Worm (Caenorhabditis elegans) whole organism, young adult: ENCODE measurements around the gene npr-12.

Experiments used
- C06A6.2 ChIP-seq: fragments of 200-800 bp; sonication (Bioruptor generic); conservative IDR thresholded peaks from 2 replicates; pipeline ENCODE4 v1.3.6; 2022; ENCODE audit warnings: missing genetic modification characterization, missing compliant biosample characterization
- F33H1.4 ChIP-seq: fragments of 200-800 bp; sonication (Bioruptor generic); IDR thresholded peaks from 2 replicates; pipeline ENCODE4 v1.3.6; 2022; ENCODE audit warnings: missing genetic modification reagents, missing genetic modification characterization, missing compliant biosample characterization
- F49E8.2 ChIP-seq: sonication (generic microtip); optimal IDR thresholded peaks from 3 replicates; lab custom pipeline; 2017; ENCODE audit warnings: missing genetic modification characterization, mild to moderate bottlenecking, missing compliant biosample characterization, antibody characterized with exemption, moderate library complexity; ENCODE audit not compliant: insufficient read depth
- F57C9.4 ChIP-seq: sonication (generic microtip); optimal IDR thresholded peaks from 2 replicates; lab custom pipeline; 2017; ENCODE audit warnings: mild to moderate bottlenecking, missing genetic modification characterization, missing compliant biosample characterization
- Y53G8AR.9 ChIP-seq: fragments of 200-800 bp; sonication (Bioruptor generic); conservative IDR thresholded peaks from 2 replicates; pipeline ENCODE4 v1.3.6; 2022; ENCODE audit warnings: missing genetic modification reagents, missing genetic modification characterization, missing compliant biosample characterization
- Y95B8A.8 ChIP-seq: fragments of 200-800 bp; sonication (Bioruptor generic); IDR thresholded peaks from 2 replicates; pipeline ENCODE4 v1.3.6; 2022; ENCODE audit warnings: missing genetic modification reagents, missing genetic modification characterization, missing compliant biosample characterization
- akir-1 ChIP-seq: fragments of 200-800 bp; sonication (Bioruptor generic); optimal IDR thresholded peaks from 2 replicates; lab custom pipeline; 2018; ENCODE audit warnings: mild to moderate bottlenecking, missing genetic modification characterization, moderate library complexity, missing compliant biosample characterization
- attf-5 ChIP-seq: fragments of 200-800 bp; sonication (Bioruptor generic); optimal IDR thresholded peaks from 2 replicates; lab custom pipeline; 2018; ENCODE audit warnings: mild to moderate bottlenecking, missing genetic modification characterization, missing compliant biosample characterization
- attf-6 ChIP-seq: fragments of 200-800 bp; sonication (Bioruptor generic); IDR thresholded peaks from 2 replicates; pipeline ENCODE4 v1.3.6; 2022; ENCODE audit warnings: missing genetic modification reagents, missing genetic modification characterization, missing compliant biosample characterization
- cebp-1 ChIP-seq, 2 experiments: fragments of 200-800 bp in 1 of 2; sonication (Bioruptor generic) in 1 of 2; sonication (generic microtip) in 1 of 2; IDR thresholded peaks in 1 of 2; optimal IDR thresholded peaks in 1 of 2; 2 replicates each; pipeline versions ENCODE4 v1.3.6 to Lab custom; 2017 to 2022; ENCODE audit warnings: missing compliant biosample characterization in 2 of 2, missing genetic modification characterization in 2 of 2, mild to moderate bottlenecking in 1 of 2, missing genetic modification reagents in 1 of 2, moderate library complexity in 1 of 2
- ceh-40 ChIP-seq: fragments of 200-800 bp; sonication (Bioruptor generic); IDR thresholded peaks from 2 replicates; pipeline ENCODE4 v1.3.6; 2022; ENCODE audit warnings: missing genetic modification characterization, missing compliant biosample characterization
- dpl-1 ChIP-seq: fragments of 150-350 bp; optimal IDR thresholded peaks from 2 replicates; lab custom pipeline; 2014; ENCODE audit warnings: missing biosample characterization, missing genetic modification reagents, missing genetic modification characterization
- efl-1 ChIP-seq: fragments of 150-350 bp; optimal IDR thresholded peaks from 2 replicates; lab custom pipeline; 2014; ENCODE audit warnings: missing biosample characterization, missing genetic modification reagents, missing genetic modification characterization
- egl-44 ChIP-seq: fragments of 200-800 bp; sonication (Bioruptor generic); IDR thresholded peaks from 2 replicates; pipeline ENCODE4 v1.3.6; 2022; ENCODE audit warnings: missing genetic modification reagents, missing genetic modification characterization, missing compliant biosample characterization
- egrh-3 ChIP-seq: fragments of 200-800 bp; sonication (Bioruptor generic); IDR thresholded peaks from 2 replicates; pipeline ENCODE4 v1.3.6; 2022; ENCODE audit warnings: missing genetic modification reagents, missing genetic modification characterization, missing compliant biosample characterization
- fkh-3 ChIP-seq: sonication (generic microtip); optimal IDR thresholded peaks from 2 replicates; lab custom pipeline; 2016; ENCODE audit warnings: mild to moderate bottlenecking, missing genetic modification characterization, missing compliant biosample characterization
- hlh-12 ChIP-seq: sonication (generic microtip); optimal IDR thresholded peaks from 2 replicates; lab custom pipeline; 2016; ENCODE audit warnings: missing genetic modification characterization, missing compliant biosample characterization
- hmg-20 ChIP-seq: fragments of 200-800 bp; sonication (Bioruptor generic); IDR thresholded peaks from 2 replicates; pipeline ENCODE4 v1.3.6; 2022; ENCODE audit warnings: missing genetic modification reagents, missing genetic modification characterization, missing compliant biosample characterization
- lag-1 ChIP-seq: fragments of 200-800 bp; sonication (Bioruptor generic); IDR thresholded peaks from 2 replicates; pipeline ENCODE4 v1.3.6; 2022; ENCODE audit warnings: missing genetic modification reagents, missing genetic modification characterization, missing compliant biosample characterization
- lin-40 ChIP-seq: sonication (generic microtip); optimal IDR thresholded peaks from 2 replicates; lab custom pipeline; 2016; ENCODE audit warnings: missing genetic modification characterization, mild to moderate bottlenecking, missing compliant biosample characterization, missing genotype, missing genetic modification reagents
- madf-10 ChIP-seq: sonication (generic microtip); optimal IDR thresholded peaks from 2 replicates; lab custom pipeline; 2016; ENCODE audit warnings: mild to moderate bottlenecking, missing genetic modification characterization, missing compliant biosample characterization
- madf-3 ChIP-seq: fragments of 200-800 bp; sonication (Bioruptor generic); IDR thresholded peaks from 2 replicates; pipeline ENCODE4 v1.3.6; 2022; ENCODE audit warnings: missing genetic modification reagents, missing genetic modification characterization, missing compliant biosample characterization
- madf-6 ChIP-seq: fragments of 200-800 bp; sonication (Bioruptor generic); IDR thresholded peaks from 2 replicates; pipeline ENCODE4 v1.3.6; 2022; ENCODE audit warnings: missing genetic modification reagents, missing genetic modification characterization, missing compliant biosample characterization
- mel-28 ChIP-seq: sonication (generic microtip); optimal IDR thresholded peaks from 2 replicates; lab custom pipeline; 2016; ENCODE audit warnings: borderline replicate concordance, mild to moderate bottlenecking, missing genetic modification characterization, missing compliant biosample characterization
- mxl-1 ChIP-seq: sonication (generic microtip); optimal IDR thresholded peaks from 2 replicates; lab custom pipeline; 2016; ENCODE audit warnings: missing genetic modification characterization, missing compliant biosample characterization
- nfya-1 ChIP-seq: sonication (generic microtip); optimal IDR thresholded peaks from 2 replicates; lab custom pipeline; 2017; ENCODE audit warnings: antibody characterized with exemption, missing compliant biosample characterization, missing genetic modification characterization, borderline replicate concordance; ENCODE audit not compliant: insufficient read depth
- nhr-80 ChIP-seq: sonication (generic microtip); optimal IDR thresholded peaks from 2 replicates; lab custom pipeline; 2016; ENCODE audit warnings: missing genetic modification characterization, missing compliant biosample characterization
- pbrm-1 ChIP-seq: fragments of 200-800 bp; sonication (Bioruptor generic); IDR thresholded peaks from 2 replicates; pipeline ENCODE4 v1.3.6; 2022; ENCODE audit warnings: missing genetic modification reagents, missing genetic modification characterization, missing compliant biosample characterization
- snpc-1.1 ChIP-seq: sonication (generic microtip); optimal IDR thresholded peaks from 2 replicates; lab custom pipeline; 2017; ENCODE audit warnings: missing genetic modification characterization, mild to moderate bottlenecking, missing compliant biosample characterization, antibody characterized with exemption, moderate library complexity, missing genotype, missing genetic modification reagents; ENCODE audit not compliant: insufficient read depth
- snpc-3.4 ChIP-seq: sonication (generic microtip); optimal IDR thresholded peaks from 2 replicates; lab custom pipeline; 2017; ENCODE audit warnings: missing genetic modification characterization, mild to moderate bottlenecking, missing compliant biosample characterization, antibody characterized with exemption, moderate library complexity, missing genotype, missing genetic modification reagents
- snpc-4 ChIP-seq, 5 experiments: fragments of 150-350 bp in 1 of 5; sonication (generic microtip) in 4 of 5; optimal IDR thresholded peaks; 2 replicates each; lab custom pipeline; 2014 to 2018; ENCODE audit warnings: missing genetic modification characterization in 5 of 5, missing biosample characterization in 3 of 5, antibody characterized with exemption in 2 of 5, mild to moderate bottlenecking in 2 of 5, missing compliant biosample characterization in 2 of 5, missing genotype in 2 of 5, moderate library complexity in 2 of 5, missing genetic modification reagents in 1 of 5
- unc-62 ChIP-seq: fragments of 150-350 bp; optimal IDR thresholded peaks from 2 replicates; lab custom pipeline; 2014; ENCODE audit warnings: missing biosample characterization, missing genetic modification reagents, missing genetic modification characterization

The npr-12 gene

DNA sequence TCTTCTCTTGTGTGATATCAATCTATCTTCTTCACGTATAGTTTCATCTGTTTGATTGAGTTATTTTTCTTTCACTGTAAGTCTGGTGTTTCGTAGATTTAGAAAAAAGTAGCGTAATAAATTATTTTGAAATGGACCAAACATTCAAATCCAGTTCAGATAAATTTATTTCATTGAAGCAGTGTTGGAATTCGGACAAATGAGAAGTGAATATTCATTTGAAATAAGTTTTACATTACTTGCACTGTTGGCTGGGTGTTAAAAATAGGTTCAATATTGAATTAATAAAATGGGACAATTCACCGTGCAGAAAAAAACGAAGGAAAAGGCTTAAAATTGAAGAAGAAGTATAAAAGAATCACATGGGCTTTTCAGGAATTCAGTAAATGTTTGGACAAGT lies 41.2 kb upstream of the npr-12 start:
- TF ChIP-seq attf-5 (no peak), hlh-12 (tag; lab: Kevin White, UChicago) (no peak), F33H1.4 (GFP tag; lab: Robert Waterston, UW) (peak; percentile 16; the same call in 1 of the 2 replicates), F49E8.2 (tag; lab: Kevin White, UChicago) (peak; percentile 44), snpc-4 (GFP tag; optimal IDR thresholded peaks at IDR 0.05; lab: Kevin White, UChicago) (no peak), snpc-4 (tag; optimal IDR thresholded peaks at IDR 0.05; lab: Kevin White, UChicago) (peak in 1 of 4 experiments; percentile 39), snpc-1.1 (tag; lab: Kevin White, UChicago) (no peak), snpc-3.4 (tag; lab: Kevin White, UChicago) (peak; percentile 61), C06A6.2 (GFP tag; lab: Robert Waterston, UW) (no peak), attf-6 (GFP tag; lab: Robert Waterston, UW) (0 out of 2 replicates have a peak, but pooled peaks have one; percentile 35), madf-6 (peak; percentile 43; the same call in 1 of the 2 replicates), egl-44 (GFP tag; lab: Robert Waterston, UW) (0 out of 2 replicates have a peak, but pooled peaks have one; percentile 13)

DNA sequence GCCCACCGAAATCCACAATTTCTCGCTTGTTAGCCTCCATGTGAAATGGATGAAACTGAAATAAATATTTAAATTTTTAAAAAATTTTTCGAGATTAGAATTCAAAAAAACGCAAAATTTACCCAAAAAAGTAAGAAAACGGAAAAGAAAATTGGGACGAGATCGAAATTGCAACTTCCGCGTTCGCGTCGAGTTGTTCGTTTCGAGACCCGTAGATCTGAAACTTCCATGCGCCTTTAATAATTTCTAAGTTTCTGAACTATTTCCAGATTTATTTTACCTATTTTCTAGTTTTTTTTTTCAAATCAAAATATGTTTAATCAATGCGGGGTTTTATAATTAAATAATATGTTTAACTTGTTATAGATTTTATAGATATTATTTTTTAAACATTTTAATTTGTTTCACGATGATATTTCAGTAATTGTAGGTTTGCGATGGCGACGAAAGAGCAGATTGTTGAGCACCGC lies 39.7 kb upstream of the npr-12 start, which contains the start of the genes pgl-1 and him-3:
TSS of gene pgl-1 (minus strand) at position 230 of the 470 bp plus-strand sequence.
TSS of gene him-3 (plus strand) at position 420 of the 470 bp plus-strand sequence.
- no peak for TF ChIP-seq lag-1 (GFP tag; lab: Robert Waterston, UW)
- TF ChIP-seq mel-28, result no peak
- no peak for TF ChIP-seq unc-62 (GFP tag; lab: Kevin White, UChicago)
- no peak for TF ChIP-seq nfya-1 (tag; lab: Kevin White, UChicago)
- no peak for TF ChIP-seq akir-1 (GFP tag; lab: Kevin White, UChicago)
- TF ChIP-seq madf-10 (tag; lab: Kevin White, UChicago), result no peak
- TF ChIP-seq lin-40 (tag; lab: Kevin White, UChicago), result no peak
- TF ChIP-seq egrh-3, result no peak
- TF ChIP-seq pbrm-1 (GFP tag; lab: Robert Waterston, UW), result no peak
- TF ChIP-seq fkh-3, result no peak
- TF ChIP-seq F57C9.4 (tag; lab: Kevin White, UChicago), result no peak
- TF ChIP-seq efl-1 (GFP tag; lab: Kevin White, UChicago), result peak; percentile 56
- no peak for TF ChIP-seq snpc-4 (GFP tag; optimal IDR thresholded peaks at IDR 0.05; lab: Kevin White, UChicago)
- peak in 2 of 4 experiments; percentile 9 to 17 for TF ChIP-seq snpc-4 (tag; optimal IDR thresholded peaks at IDR 0.05; lab: Kevin White, UChicago)
- no peak for TF ChIP-seq egl-44 (GFP tag; lab: Robert Waterston, UW)
- no peak for TF ChIP-seq Y95B8A.8 (GFP tag; lab: Robert Waterston, UW)
- no peak for TF ChIP-seq ceh-40
- no peak for TF ChIP-seq dpl-1
- TF ChIP-seq mxl-1, result no peak
- no peak for TF ChIP-seq madf-3 (GFP tag; lab: Robert Waterston, UW)
- TF ChIP-seq nhr-80 (tag; lab: Kevin White, UChicago), result no peak
- peak; percentile 72 for TF ChIP-seq F33H1.4 (GFP tag; lab: Robert Waterston, UW)
- no peak for TF ChIP-seq Y53G8AR.9 (GFP tag; lab: Robert Waterston, UW)
- TF ChIP-seq hmg-20 (GFP tag; lab: Robert Waterston, UW), result no peak
- TF ChIP-seq madf-6, result peak; percentile 52
- no peak for TF ChIP-seq cebp-1 (GFP tag; IDR thresholded peaks at IDR 0.05; lab: Robert Waterston, UW)
- no peak for TF ChIP-seq cebp-1 (tag; optimal IDR thresholded peaks at IDR 0.05; lab: Kevin White, UChicago)
